Fruit fly (Drosophila melanogaster): ENCODE measurements around the gene Dhrs4.

Gene Dhrs4

DNA sequence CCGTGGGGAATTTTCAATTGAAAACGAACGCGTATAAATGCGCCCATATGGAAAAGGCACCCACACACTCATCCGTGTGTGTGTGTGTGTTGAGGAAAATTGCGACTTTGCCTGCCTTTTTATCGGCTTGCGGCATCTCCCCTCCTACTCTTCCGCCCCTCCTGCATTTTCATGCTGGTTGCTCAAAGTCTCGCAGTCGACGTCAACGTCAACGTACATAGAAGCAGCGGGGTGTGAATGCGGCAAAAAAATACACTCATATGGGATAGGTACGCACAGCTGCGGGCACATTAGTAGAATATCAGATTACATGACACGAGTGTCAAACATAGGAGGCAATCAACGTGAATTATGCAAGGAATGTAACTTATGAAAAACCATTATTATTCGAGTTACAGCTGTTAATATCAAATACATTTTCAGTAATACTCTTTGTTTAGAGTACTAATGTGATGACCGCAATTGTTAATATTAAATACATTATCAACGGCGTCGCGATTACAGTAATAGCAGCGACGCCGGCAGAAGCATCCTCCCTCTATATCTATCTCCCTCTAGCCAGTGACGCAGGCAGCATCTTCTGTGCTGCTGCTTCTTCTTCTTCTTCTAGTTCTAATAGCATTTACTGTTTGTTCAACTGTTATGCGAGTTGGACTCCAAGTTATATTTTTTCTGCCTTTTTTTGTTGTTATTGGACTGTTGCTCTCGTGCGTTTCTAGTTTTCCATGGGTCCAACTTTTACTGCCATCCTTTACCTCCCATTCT lies 45.5 kb upstream of the Dhrs4 start (continued):
- TF ChIP-seq B-H1 (GFP tag; IDR thresholded peaks at IDR 0.05) (peak; percentile 77), ewg (GFP tag; optimal IDR thresholded peaks at IDR 0.05) (peak; percentile 80), CrebB (tag; optimal IDR thresholded peaks at IDR 0.05) (peak; percentile 84), Poxn (GFP tag; IDR thresholded peaks at IDR 0.05) (no peak), gt (GFP tag; IDR thresholded peaks at IDR 0.05) (peak; percentile 76), CG14710 (tag; optimal IDR thresholded peaks at IDR 0.05) (peak; percentile 82), CG9797 (GFP tag; optimal IDR thresholded peaks at IDR 0.05) (peak; percentile 45), GATAe (GFP tag; conservative IDR thresholded peaks at IDR 0.05) (peak; percentile 47; the same call in 1 of the 2 replicates), lola (GFP tag; optimal IDR thresholded peaks at IDR 0.05) (peak in 1 of 3 experiments; percentile 88), btn (GFP tag; optimal IDR thresholded peaks at IDR 0.05) (peak; percentile 76), CG18262 (tag; optimal IDR thresholded peaks at IDR 0.05) (peak; percentile 90), CG1832 (GFP tag; optimal IDR thresholded peaks at IDR 0.05) (peak; percentile 28), CG14965 (GFP tag; optimal IDR thresholded peaks at IDR 0.05; ENCODE audit: borderline replicate concordance) (peak; percentile 57), esg (GFP tag; conservative IDR thresholded peaks at IDR 0.05) (peak; percentile 85), CG6175 (GFP tag; IDR thresholded peaks at IDR 0.05) (peak; percentile 74; the same call in 2 of the 3 replicates), CG9437 (GFP tag; optimal IDR thresholded peaks at IDR 0.05) (peak; percentile 57), lmd (GFP tag; IDR thresholded peaks at IDR 0.05) (peak; percentile 91), Ada2b (GFP tag; IDR thresholded peaks at IDR 0.05) (peak; percentile 82), CG15479 (GFP tag; optimal IDR thresholded peaks at IDR 0.05) (peak; percentile 87), vnd (GFP tag; IDR thresholded peaks at IDR 0.05; ENCODE audit: partially characterized antibody) (no peak), CG3995 (GFP tag; optimal IDR thresholded peaks at IDR 0.05) (peak; percentile 45), sisA (GFP tag; IDR thresholded peaks at IDR 0.05) (peak; percentile 87), H2.0 (GFP tag; IDR thresholded peaks at IDR 0.05) (peak; percentile 92), peb (GFP tag; IDR thresholded peaks at IDR 0.05) (peak; percentile 84), CG2875 (GFP tag; optimal IDR thresholded peaks at IDR 0.05) (peak; percentile 90), CG1602 (GFP tag; optimal IDR thresholded peaks at IDR 0.05) (peak; percentile 81), CG30403 (GFP tag; optimal IDR thresholded peaks at IDR 0.05) (peak; percentile 86), Nf-YC (tag; optimal IDR thresholded peaks at IDR 0.05) (peak; percentile 34), CG16815 (GFP tag; optimal IDR thresholded peaks at IDR 0.05) (peak; percentile 82), crc (GFP tag; optimal IDR thresholded peaks at IDR 0.05) (peak; percentile 87), sima (GFP tag; optimal IDR thresholded peaks at IDR 0.05) (peak; percentile 85), mld (GFP tag; IDR thresholded peaks at IDR 0.05; ENCODE audit: partially characterized antibody) (no peak), CG10209 (GFP tag; optimal IDR thresholded peaks at IDR 0.05) (peak; percentile 87), CG3281 (GFP tag; optimal IDR thresholded peaks at IDR 0.05) (peak; percentile 88), croc (GFP tag; conservative IDR thresholded peaks at IDR 0.05) (peak; percentile 85), CG2712 (tag; optimal IDR thresholded peaks at IDR 0.05) (peak; percentile 93), Ets65A (GFP tag) (peak; percentile 98), Mad (GFP tag; optimal IDR thresholded peaks at IDR 0.05) (peak; percentile 77), CG11398 (GFP tag; optimal IDR thresholded peaks at IDR 0.05) (peak; percentile 83), bowl (GFP tag; IDR thresholded peaks at IDR 0.05) (peak; percentile 83), CG2120 (GFP tag; optimal IDR thresholded peaks at IDR 0.05) (peak; percentile 88), repo (GFP tag; optimal IDR thresholded peaks at IDR 0.05) (peak; percentile 80), br (optimal IDR thresholded peaks at IDR 0.05) (no peak), D19B (GFP tag; optimal IDR thresholded peaks at IDR 0.05) (peak; percentile 61), pzg (GFP tag; optimal IDR thresholded peaks at IDR 0.05) (no peak), fru (optimal IDR thresholded peaks at IDR 0.05) (no peak), prd (optimal IDR thresholded peaks at IDR 0.05) (no peak), prd (GFP tag; IDR thresholded peaks at IDR 0.05) (peak; percentile 92), CG1024 (GFP tag; IDR thresholded peaks at IDR 0.05) (peak; percentile 71), CG34376 (GFP tag; optimal IDR thresholded peaks at IDR 0.05) (peak; percentile 56)
